Worm (Caenorhabditis elegans) whole organism, late embryonic: ENCODE measurements around the gene F07E5.9.
"Not testable (repeated sequence)": the region's sequence is repeated elsewhere in the genome, so short reads cannot be mapped to it uniquely, and the experiment has no call there.

Experiments used
- C08G9.2 ChIP-seq: sonication (generic microtip); optimal IDR thresholded peaks from 2 replicates; lab custom pipeline; 2016; ENCODE audit warnings: mild to moderate bottlenecking, missing genetic modification characterization, moderate library complexity, missing compliant biosample characterization
- F13H6.1 ChIP-seq: sonication (generic microtip); optimal IDR thresholded peaks from 2 replicates; lab custom pipeline; 2016; ENCODE audit warnings: missing genetic modification characterization, missing compliant biosample characterization
- T23F11.4 ChIP-seq: fragments of 200-800 bp; sonication (Bioruptor generic); optimal IDR thresholded peaks from 2 replicates; lab custom pipeline; 2018; ENCODE audit warnings: mild to moderate bottlenecking, missing genetic modification characterization, missing compliant biosample characterization
- Y22D7AL.16 ChIP-seq: sonication (generic microtip); optimal IDR thresholded peaks from 2 replicates; lab custom pipeline; 2016; ENCODE audit warnings: missing genetic modification characterization, missing compliant biosample characterization
- ahr-1 ChIP-seq: sonication (generic microtip); optimal IDR thresholded peaks from 2 replicates; lab custom pipeline; 2016; ENCODE audit warnings: missing genetic modification characterization, missing compliant biosample characterization
- ama-1 ChIP-seq: fragments of 150-350 bp; optimal IDR thresholded peaks from 2 replicates; lab custom pipeline; 2014
- ceh-18 ChIP-seq: sonication (generic microtip); optimal IDR thresholded peaks from 2 replicates; lab custom pipeline; 2016; ENCODE audit warnings: missing genetic modification characterization, missing compliant biosample characterization
- ceh-19 ChIP-seq: fragments of 200-800 bp; sonication (Bioruptor generic); optimal IDR thresholded peaks from 2 replicates; lab custom pipeline; 2018; ENCODE audit warnings: mild to moderate bottlenecking, missing genetic modification characterization, missing compliant biosample characterization
- ceh-22 ChIP-seq: sonication (generic microtip); optimal IDR thresholded peaks from 2 replicates; lab custom pipeline; 2017; ENCODE audit warnings: missing biosample characterization, missing genetic modification characterization
- ceh-30 ChIP-seq: fragments of 150-350 bp; optimal IDR thresholded peaks from 2 replicates; lab custom pipeline; 2014; ENCODE audit warnings: missing biosample characterization, missing genetic modification characterization
- ceh-31 ChIP-seq: sonication (generic microtip); optimal IDR thresholded peaks from 2 replicates; lab custom pipeline; 2016; ENCODE audit warnings: missing genetic modification characterization, missing compliant biosample characterization
- ceh-34 ChIP-seq: sonication (generic microtip); optimal IDR thresholded peaks from 2 replicates; lab custom pipeline; 2016; ENCODE audit warnings: mild to moderate bottlenecking, missing genetic modification characterization, missing compliant biosample characterization
- ceh-45 ChIP-seq: fragments of 200-800 bp; sonication (Bioruptor generic); IDR thresholded peaks from 2 replicates; pipeline ENCODE4 v1.3.6; 2022; ENCODE audit warnings: missing genetic modification reagents, missing genetic modification characterization, missing compliant biosample characterization
- ceh-6 ChIP-seq: fragments of 200-800 bp; sonication (Bioruptor generic); optimal IDR thresholded peaks from 2 replicates; lab custom pipeline; 2018; ENCODE audit warnings: mild to moderate bottlenecking, missing genetic modification characterization, missing compliant biosample characterization
- ceh-9 ChIP-seq: sonication (generic microtip); optimal IDR thresholded peaks from 2 replicates; lab custom pipeline; 2016; ENCODE audit warnings: mild to moderate bottlenecking, missing genetic modification characterization, inconsistent platforms, missing compliant biosample characterization
- dve-1 ChIP-seq: sonication (generic microtip); optimal IDR thresholded peaks from 2 replicates; lab custom pipeline; 2017; ENCODE audit warnings: antibody characterized with exemption, mild to moderate bottlenecking, missing genetic modification characterization, missing compliant biosample characterization
- elt-2 ChIP-seq: sonication (generic microtip); optimal IDR thresholded peaks from 2 replicates; lab custom pipeline; 2016; ENCODE audit warnings: missing genetic modification reagents, missing genetic modification characterization, missing compliant biosample characterization
- elt-4 ChIP-seq: sonication (generic microtip); optimal IDR thresholded peaks from 2 replicates; lab custom pipeline; 2016; ENCODE audit warnings: missing genetic modification characterization, missing compliant biosample characterization
- fax-1 ChIP-seq: sonication (generic microtip); optimal IDR thresholded peaks from 2 replicates; lab custom pipeline; 2016; ENCODE audit warnings: missing genotype, missing genetic modification characterization, missing compliant biosample characterization
- fkh-6 ChIP-seq: sonication (generic microtip); optimal IDR thresholded peaks from 2 replicates; lab custom pipeline; 2016; ENCODE audit warnings: missing genetic modification characterization, missing compliant biosample characterization
- gmeb-2 ChIP-seq: sonication (generic microtip); optimal IDR thresholded peaks from 2 replicates; lab custom pipeline; 2016; ENCODE audit warnings: missing genetic modification characterization, inconsistent platforms, missing compliant biosample characterization
- hlh-13 ChIP-seq: fragments of 200-800 bp; sonication (Bioruptor generic); optimal IDR thresholded peaks from 2 replicates; lab custom pipeline; 2018; ENCODE audit warnings: mild to moderate bottlenecking, missing genetic modification characterization, missing compliant biosample characterization
- hlh-30 ChIP-seq: sonication (generic microtip); optimal IDR thresholded peaks from 2 replicates; lab custom pipeline; 2017; ENCODE audit warnings: antibody characterized with exemption, missing genetic modification characterization, missing compliant biosample characterization; ENCODE audit not compliant: insufficient read depth
- lin-11 ChIP-seq: fragments of 200-800 bp; sonication (Bioruptor generic); optimal IDR thresholded peaks from 2 replicates; lab custom pipeline; 2018; ENCODE audit warnings: mild to moderate bottlenecking, missing genetic modification characterization, missing compliant biosample characterization
- mec-3 ChIP-seq: sonication (generic microtip); optimal IDR thresholded peaks from 2 replicates; lab custom pipeline; 2016; ENCODE audit warnings: borderline replicate concordance, missing genetic modification characterization, missing compliant biosample characterization
- nfya-1 ChIP-seq: sonication (generic microtip); optimal IDR thresholded peaks from 2 replicates; lab custom pipeline; 2017; ENCODE audit warnings: missing genetic modification characterization, mild to moderate bottlenecking, missing compliant biosample characterization, antibody characterized with exemption, moderate library complexity
- nhr-11 ChIP-seq: fragments of 150-350 bp; optimal IDR thresholded peaks from 2 replicates; lab custom pipeline; 2014; ENCODE audit warnings: missing biosample characterization, missing genetic modification characterization
- nhr-232 ChIP-seq: sonication (generic microtip); optimal IDR thresholded peaks from 2 replicates; lab custom pipeline; 2016; ENCODE audit warnings: missing genetic modification characterization, missing compliant biosample characterization
- npax-4 ChIP-seq: sonication (generic microtip); optimal IDR thresholded peaks from 2 replicates; lab custom pipeline; 2016; ENCODE audit warnings: missing genetic modification characterization, missing compliant biosample characterization
- odd-2 ChIP-seq: sonication (generic microtip); optimal IDR thresholded peaks from 2 replicates; lab custom pipeline; 2017; ENCODE audit warnings: antibody characterized with exemption, mild to moderate bottlenecking, missing genetic modification characterization, missing compliant biosample characterization
- pax-1 ChIP-seq: fragments of 150-350 bp; optimal IDR thresholded peaks from 2 replicates; lab custom pipeline; 2014; ENCODE audit warnings: missing biosample characterization, missing genetic modification characterization
- pha-2 ChIP-seq: sonication (generic microtip); optimal IDR thresholded peaks from 2 replicates; lab custom pipeline; 2017; ENCODE audit warnings: mild to moderate bottlenecking, missing genetic modification characterization, missing compliant biosample characterization
- pqm-1 ChIP-seq: sonication (generic microtip); optimal IDR thresholded peaks from 2 replicates; lab custom pipeline; 2016; ENCODE audit warnings: missing genetic modification characterization, missing compliant biosample characterization
- sox-4 ChIP-seq: sonication (generic microtip); optimal IDR thresholded peaks from 2 replicates; lab custom pipeline; 2017; ENCODE audit warnings: mild to moderate bottlenecking, missing genetic modification characterization, inconsistent platforms, missing compliant biosample characterization
- syd-9 ChIP-seq: sonication (generic microtip); optimal IDR thresholded peaks from 2 replicates; lab custom pipeline; 2016; ENCODE audit warnings: mild to moderate bottlenecking, missing genetic modification characterization, moderate library complexity, missing compliant biosample characterization
- tbx-2 ChIP-seq: sonication (generic microtip); optimal IDR thresholded peaks from 2 replicates; lab custom pipeline; 2016; ENCODE audit warnings: missing genetic modification characterization, missing compliant biosample characterization
- tbx-7 ChIP-seq: sonication (generic microtip); optimal IDR thresholded peaks from 2 replicates; lab custom pipeline; 2016; ENCODE audit warnings: missing genotype, missing genetic modification characterization, missing compliant biosample characterization
- ttx-3 ChIP-seq: sonication (generic microtip); optimal IDR thresholded peaks from 2 replicates; lab custom pipeline; 2016; ENCODE audit warnings: missing genetic modification reagents, missing genetic modification characterization, missing compliant biosample characterization
- ztf-16 ChIP-seq: sonication (generic microtip); optimal IDR thresholded peaks from 2 replicates; lab custom pipeline; 2017; ENCODE audit warnings: missing genetic modification characterization, missing compliant biosample characterization

The F07E5.9 gene

DNA sequence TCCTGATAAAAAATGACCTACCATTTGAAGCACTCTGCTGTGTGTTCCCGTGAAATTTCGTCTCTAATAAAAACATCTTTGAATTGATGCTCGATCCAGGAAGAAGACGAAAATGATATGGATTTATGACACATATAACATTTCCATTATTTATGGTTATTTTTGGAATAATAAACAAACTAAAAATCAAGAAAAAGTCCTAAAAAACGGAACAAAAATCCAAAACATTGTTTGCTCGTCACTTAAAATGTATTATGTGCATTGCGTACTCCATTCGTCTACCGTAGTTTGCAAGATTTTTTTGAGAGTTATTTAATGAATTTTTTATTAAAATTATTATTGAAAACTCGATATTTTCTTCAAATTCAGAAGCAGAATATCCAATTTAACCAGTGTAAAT is 37.9 kb downstream of the F07E5.9 start, which contains the start of gene bath-20:
Gene bath-20 (minus strand): TSS at position 101 of the 400 bp plus-strand sequence.
- TF ChIP-seq C08G9.2 (tag; lab: Kevin White, UChicago) = no peak
- TF ChIP-seq pax-1 (tag; lab: Kevin White, UChicago) = no peak
- TF ChIP-seq ceh-31 (tag; lab: Kevin White, UChicago) = no peak

DNA sequence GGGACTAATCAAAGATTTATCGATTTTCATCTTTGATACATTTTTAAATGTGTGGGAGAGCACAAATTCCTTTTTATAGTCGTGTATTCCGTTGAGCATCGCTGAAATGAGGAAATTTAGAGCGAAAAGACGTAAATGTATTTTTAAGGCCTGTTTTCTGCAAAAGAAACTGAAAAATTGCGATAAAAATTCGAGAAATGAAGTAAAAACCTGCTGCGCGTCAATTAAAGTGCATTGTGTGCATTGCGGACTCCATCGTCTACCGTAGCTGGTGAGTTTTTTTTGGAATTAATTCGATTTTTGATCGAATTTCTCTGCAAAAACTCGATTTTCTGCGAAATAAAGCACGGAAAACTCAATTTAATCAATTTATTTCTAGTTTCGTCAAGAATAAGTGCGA is 41.0 kb downstream of the F07E5.9 start, which contains the start of gene bath-19:
Gene bath-19 (minus strand): TSS at position 101 of the 400 bp plus-strand sequence.
- TF ChIP-seq elt-2 = no peak
- no peak for TF ChIP-seq pha-2 (tag; lab: Kevin White, UChicago)
- no peak for TF ChIP-seq T23F11.4 (GFP tag; lab: Kevin White, UChicago)
- TF ChIP-seq syd-9 (tag; lab: Kevin White, UChicago) = no peak
- TF ChIP-seq ceh-34 (tag; lab: Kevin White, UChicago) = no peak
- TF ChIP-seq ttx-3 (tag; lab: Kevin White, UChicago) = no peak
- no peak for TF ChIP-seq hlh-13 (GFP tag; lab: Kevin White, UChicago)
- TF ChIP-seq npax-4 (tag; lab: Kevin White, UChicago) = no peak
- TF ChIP-seq ahr-1 = no peak
- no peak for TF ChIP-seq ama-1 (lab: Kevin White, UChicago)
- TF ChIP-seq dve-1 = no peak

DNA sequence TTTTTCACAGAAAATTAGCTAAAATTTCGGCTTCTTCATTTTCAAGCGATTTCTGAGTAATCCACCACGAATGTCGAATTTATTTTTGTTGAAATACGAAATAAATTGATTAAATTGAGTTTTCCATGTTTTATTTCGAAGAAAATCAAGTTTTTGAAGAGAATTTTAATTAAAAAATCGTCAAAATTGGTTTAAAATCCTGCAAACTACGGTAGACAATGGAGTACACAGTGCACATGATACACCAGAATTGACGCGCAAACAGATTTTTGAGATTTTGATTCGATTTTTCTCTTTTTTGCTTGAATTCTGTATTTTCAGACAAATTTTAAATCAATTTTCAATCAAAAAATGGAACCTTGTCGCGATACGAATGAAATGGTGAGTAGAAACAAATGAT is 47.0 kb downstream of the F07E5.9 start, which contains the start of gene F59H6.14:
Gene F59H6.14 (plus strand): TSS at position 301 of the 400 bp plus-strand sequence.
- TF ChIP-seq mec-3 (no peak), ceh-30 (tag; lab: Kevin White, UChicago) (no peak), ztf-16 (tag; lab: Kevin White, UChicago) (no peak), gmeb-2 (tag; lab: Kevin White, UChicago) (no peak), ceh-19 (GFP tag; lab: Kevin White, UChicago) (no peak), ceh-45 (GFP tag; lab: Robert Waterston, UW) (no peak), elt-2 (no peak), lin-11 (tag; lab: Kevin White, UChicago) (no peak), Y22D7AL.16 (tag; lab: Kevin White, UChicago) (no peak), hlh-30 (tag; lab: Kevin White, UChicago) (no peak), npax-4 (tag; lab: Kevin White, UChicago) (no peak), ceh-22 (tag; lab: Kevin White, UChicago) (no peak), hlh-13 (GFP tag; lab: Kevin White, UChicago) (no peak), sox-4 (tag; lab: Kevin White, UChicago) (no peak), fkh-6 (tag; lab: Kevin White, UChicago) (no peak)
- TF ChIP-seq, all 69 proteins: peak for 0

DNA sequence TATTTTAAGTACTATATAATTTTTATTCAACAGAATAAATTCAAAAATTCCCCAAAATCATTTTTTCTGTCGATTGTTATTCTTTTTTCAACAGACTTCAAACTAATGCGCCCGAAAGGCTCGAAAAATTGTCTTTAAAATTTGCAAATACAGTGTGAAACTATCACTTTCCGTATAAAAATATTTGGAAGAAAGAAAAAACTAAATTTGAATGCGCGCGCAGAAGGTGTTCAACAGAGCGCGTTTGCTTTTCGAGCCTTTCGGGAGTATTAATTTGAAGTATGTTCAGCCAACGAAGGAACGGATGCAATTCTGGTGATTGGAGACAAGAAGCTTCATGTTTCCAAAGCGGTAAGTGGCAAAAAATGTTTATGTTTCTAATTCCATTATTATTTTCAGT is 48.0 kb downstream of the F07E5.9 start, which contains the start of gene btb-4:
Gene btb-4 (plus strand): TSS at position 35 of the 400 bp plus-strand sequence.
- not testable (repeated sequence) for TF ChIP-seq nhr-232 (tag; lab: Kevin White, UChicago); mec-3; tbx-7 (tag; lab: Kevin White, UChicago)

DNA sequence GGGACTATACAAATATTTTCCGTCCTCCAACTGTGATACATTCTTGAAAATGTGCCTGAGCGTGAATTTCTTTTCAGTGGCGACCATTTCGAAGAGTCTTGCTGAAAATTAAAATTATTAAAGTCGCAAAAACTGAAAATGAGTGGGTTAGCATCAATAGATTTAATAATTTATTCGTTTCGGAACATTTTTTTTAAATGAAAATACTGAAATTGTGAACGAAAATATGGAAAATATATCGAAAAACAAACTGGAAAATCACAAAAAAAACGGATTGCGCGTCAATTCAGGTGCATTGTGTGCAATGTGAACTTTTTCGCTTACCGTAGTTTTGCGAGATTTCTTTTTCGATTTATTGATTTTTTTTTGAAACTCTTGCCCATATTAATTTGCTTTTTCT is 48.5 kb downstream of the F07E5.9 start, which contains the start of gene bath-5:
Gene bath-5 (minus strand): TSS at position 101 of the 400 bp plus-strand sequence.
- TF ChIP-seq fax-1 (tag; lab: Kevin White, UChicago) (no peak), odd-2 (no peak), F13H6.1 (tag; lab: Kevin White, UChicago) (no peak)

- TF ChIP-seq hlh-13 (GFP tag; lab: Kevin White, UChicago) (no peak), fkh-6 (tag; lab: Kevin White, UChicago) (no peak), ceh-6 (GFP tag; lab: Kevin White, UChicago) (no peak), elt-4 (tag; lab: Kevin White, UChicago) (no peak), nhr-11 (no peak), pqm-1 (tag; lab: Kevin White, UChicago) (no peak), ceh-18 (tag; lab: Kevin White, UChicago) (no peak), ceh-9 (tag; lab: Kevin White, UChicago) (no peak), ceh-31 (tag; lab: Kevin White, UChicago) (no peak), tbx-2 (tag; lab: Kevin White, UChicago) (no peak), nfya-1 (no peak), pax-1 (tag; lab: Kevin White, UChicago) (no peak)
- TF ChIP-seq, all 69 proteins: peak for 0
These were observed 50.0 kb downstream of the F07E5.9 start, which contains the start of gene bath-3 for ce11 chrII:2030367-2030766. Gene bath-3 (minus strand): TSS chrII:2030467.
